Fruit fly (Drosophila melanogaster) whole organism, adult: Measurements from ENCODE around the gene Mhc.

Source experiments
- CG11617 ChIP-seq: fragments of 200-800 bp; sonication (Bioruptor generic); optimal IDR thresholded peaks from 2 replicates; lab custom pipeline; 2017; ENCODE audit warnings: mild to moderate bottlenecking, missing biosample characterization, missing genetic modification reagents, missing genetic modification characterization
- CG12768 ChIP-seq: fragments of 200-800 bp; sonication (Bioruptor generic); optimal IDR thresholded peaks from 2 replicates; lab custom pipeline; 2017; ENCODE audit warnings: missing biosample characterization, missing genetic modification characterization, mild to moderate bottlenecking, moderate library complexity, missing genetic modification reagents
- CG14711 ChIP-seq: fragments of 200-800 bp; sonication (Bioruptor generic); optimal IDR thresholded peaks from 2 replicates; lab custom pipeline; 2018; ENCODE audit warnings: missing biosample characterization, mild to moderate bottlenecking, missing genetic modification characterization, moderate library complexity
- CG1620 ChIP-seq: fragments of 200-800 bp; sonication (Bioruptor generic); optimal IDR thresholded peaks from 2 replicates; lab custom pipeline; 2016; ENCODE audit warnings: missing biosample characterization, missing genetic modification characterization
- CG33017 ChIP-seq: fragments of 200-800 bp; sonication (Bioruptor generic); optimal IDR thresholded peaks from 2 replicates; lab custom pipeline; 2018; ENCODE audit warnings: missing biosample characterization, mild to moderate bottlenecking, missing genetic modification characterization, moderate library complexity
- CG5204 ChIP-seq: fragments of 200-800 bp; sonication (Bioruptor generic); optimal IDR thresholded peaks from 2 replicates; lab custom pipeline; 2016; ENCODE audit warnings: missing biosample characterization, missing genetic modification characterization
- CG7045 ChIP-seq: fragments of 200-800 bp; sonication (Bioruptor generic); optimal IDR thresholded peaks from 2 replicates; lab custom pipeline; 2017; ENCODE audit warnings: missing biosample characterization, mild to moderate bottlenecking, missing genetic modification characterization
- CG7101 ChIP-seq: fragments of 200-800 bp; sonication (Bioruptor generic); optimal IDR thresholded peaks from 2 replicates; lab custom pipeline; 2018; ENCODE audit warnings: missing biosample characterization, mild to moderate bottlenecking, missing genetic modification characterization, moderate library complexity
- Clk ChIP-seq: fragments of 200-800 bp; sonication (Bioruptor generic); optimal IDR thresholded peaks from 2 replicates; lab custom pipeline; 2017; ENCODE audit warnings: missing biosample characterization, missing genetic modification characterization
- Crg-1 ChIP-seq: fragments of 200-800 bp; sonication (Bioruptor generic); optimal IDR thresholded peaks from 2 replicates; lab custom pipeline; 2016; ENCODE audit warnings: missing biosample characterization, missing genetic modification characterization
- Hr96 ChIP-seq: fragments of 200-800 bp; sonication (Bioruptor generic); optimal IDR thresholded peaks from 2 replicates; lab custom pipeline; 2016; ENCODE audit warnings: missing biosample characterization, missing genetic modification characterization
- Mnt ChIP-seq: fragments of 200-800 bp; sonication (Bioruptor generic); optimal IDR thresholded peaks from 2 replicates; lab custom pipeline; 2016; ENCODE audit warnings: missing biosample characterization, mild to moderate bottlenecking, missing genetic modification characterization
- bab1 ChIP-seq: fragments of 200-800 bp; sonication (Bioruptor generic); optimal IDR thresholded peaks from 3 replicates; lab custom pipeline; 2019; ENCODE audit warnings: missing biosample characterization, mild to moderate bottlenecking, missing genetic modification characterization, moderate library complexity
- cic ChIP-seq: fragments of 200-800 bp; sonication (Bioruptor generic); optimal IDR thresholded peaks from 2 replicates; lab custom pipeline; 2017; ENCODE audit warnings: missing biosample characterization, mild to moderate bottlenecking, missing genetic modification characterization, moderate library complexity
- cnc ChIP-seq, 2 experiments: fragments of >200 bp; optimal IDR thresholded peaks; 2 replicates each; lab custom pipeline; 2017
- kay ChIP-seq: fragments of 200-800 bp; sonication (Bioruptor generic); peaks from one replicate; lab custom pipeline; 2016; ENCODE audit warnings: missing biosample characterization, missing genetic modification characterization, borderline replicate concordance
- ovo ChIP-seq: fragments of 200-800 bp; sonication (Bioruptor generic); optimal IDR thresholded peaks from 2 replicates; lab custom pipeline; 2016; ENCODE audit warnings: missing biosample characterization, missing genetic modification characterization
- pad ChIP-seq: fragments of 200-800 bp; sonication (Bioruptor generic); optimal IDR thresholded peaks from 3 replicates; lab custom pipeline; 2017; ENCODE audit warnings: missing biosample characterization, missing genetic modification characterization, mild to moderate bottlenecking, moderate library complexity, missing genetic modification reagents
- tj ChIP-seq: fragments of 200-800 bp; sonication (Bioruptor generic); optimal IDR thresholded peaks from 3 replicates; lab custom pipeline; 2017; ENCODE audit warnings: missing biosample characterization, mild to moderate bottlenecking, missing genetic modification characterization, moderate library complexity
- toe ChIP-seq: fragments of 200-800 bp; sonication (Bioruptor generic); optimal IDR thresholded peaks from 2 replicates; lab custom pipeline; 2016; ENCODE audit warnings: missing biosample characterization, missing genetic modification characterization

The Mhc gene

DNA sequence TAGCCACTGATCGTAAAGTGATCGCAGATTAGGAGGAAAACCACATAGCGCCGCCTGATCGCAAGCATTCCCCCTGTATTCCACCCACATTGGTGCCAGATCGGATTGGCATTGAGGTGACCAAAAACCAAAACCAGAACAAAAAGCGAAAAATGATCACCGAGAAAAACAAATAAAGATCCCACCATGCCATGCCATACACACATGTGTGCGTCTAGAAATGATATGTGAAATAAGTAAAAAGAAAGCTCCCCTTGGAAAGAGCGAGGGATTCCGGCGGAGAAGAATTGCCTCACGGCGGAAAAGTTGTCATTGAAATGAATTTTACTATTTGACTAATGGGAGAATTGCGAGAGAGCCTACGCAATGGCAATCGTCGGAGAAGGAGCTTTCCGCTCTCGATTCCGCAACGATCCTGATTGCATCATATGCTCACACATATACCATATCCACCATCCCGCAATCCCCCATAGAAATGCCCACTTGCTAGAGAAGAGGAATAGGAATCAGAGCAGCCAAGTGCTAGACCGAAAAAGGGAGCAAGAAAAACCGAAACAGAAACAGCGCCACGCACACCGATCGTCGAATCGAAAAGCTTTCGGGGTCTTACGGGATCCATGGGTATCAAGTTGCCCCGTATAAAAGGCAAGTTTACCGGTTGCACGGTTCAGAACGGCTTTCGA lies at the start of gene Mhc:
TSS of gene Mhc (plus strand) at position 497 of the 683 bp plus-strand sequence.
- TF ChIP-seq Clk (no peak), cnc (optimal IDR thresholded peaks at IDR 0.05; lab: Kevin White, UChicago) (no peak), pad (GFP tag; lab: Kevin White, UChicago) (no peak), CG12768 (no peak), cic (GFP tag; lab: Kevin White, UChicago) (no peak), tj (no peak), bab1 (GFP tag; lab: Kevin White, UChicago) (no peak), Mnt (GFP tag; lab: Kevin White, UChicago) (no peak), CG1620 (GFP tag; lab: Kevin White, UChicago) (no peak), CG7101 (tag; lab: Kevin White, UChicago) (no peak), ovo (GFP tag; lab: Kevin White, UChicago) (no peak), CG7045 (GFP tag; lab: Kevin White, UChicago) (no peak), CG14711 (tag; lab: Kevin White, UChicago) (no peak), kay (no peak), toe (no peak), CG11617 (no peak), Hr96 (no peak), CG5204 (GFP tag; lab: Kevin White, UChicago) (no peak)

DNA sequence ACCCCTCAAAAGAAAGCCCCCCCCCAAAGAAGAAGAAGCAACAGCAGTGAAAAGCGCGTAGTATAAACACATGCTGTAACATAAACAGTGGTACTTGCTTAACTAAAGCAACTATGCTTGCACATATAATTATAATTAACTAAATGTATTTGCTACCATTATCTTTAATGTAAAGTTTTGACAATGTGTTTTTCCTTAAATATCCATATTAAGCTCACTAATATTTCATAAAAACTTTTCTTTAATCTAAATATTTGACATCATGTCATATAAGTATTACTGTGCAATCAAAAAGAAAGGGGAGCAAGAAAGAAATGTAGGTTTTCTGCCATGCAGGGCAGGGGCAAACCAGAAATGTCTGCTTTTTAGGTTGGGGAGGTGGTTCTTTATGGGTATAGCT lies 49.6 kb upstream of the Mhc start:
- TF ChIP-seq CG12768: no peak
- no peak for TF ChIP-seq ovo (GFP tag; lab: Kevin White, UChicago)
- no peak for TF ChIP-seq kay
- TF ChIP-seq CG7045 (GFP tag; lab: Kevin White, UChicago): no peak
- no peak for TF ChIP-seq Hr96
- no peak for TF ChIP-seq Crg-1 (GFP tag; lab: Kevin White, UChicago)
- TF ChIP-seq tj: no peak
- TF ChIP-seq pad (GFP tag; lab: Kevin White, UChicago): peak; percentile 9
- no peak for TF ChIP-seq CG5204 (GFP tag; lab: Kevin White, UChicago)
- no peak for TF ChIP-seq CG11617
- TF ChIP-seq CG1620 (GFP tag; lab: Kevin White, UChicago): no peak
- peak; percentile 32 for TF ChIP-seq CG14711 (tag; lab: Kevin White, UChicago)
- no peak for TF ChIP-seq cnc (optimal IDR thresholded peaks at IDR 0.05; lab: Kevin White, UChicago)
- no peak for TF ChIP-seq cic (GFP tag; lab: Kevin White, UChicago)
- no peak for TF ChIP-seq Mnt (GFP tag; lab: Kevin White, UChicago)
- TF ChIP-seq CG7101 (tag; lab: Kevin White, UChicago): no peak
- no peak for TF ChIP-seq Clk

DNA sequence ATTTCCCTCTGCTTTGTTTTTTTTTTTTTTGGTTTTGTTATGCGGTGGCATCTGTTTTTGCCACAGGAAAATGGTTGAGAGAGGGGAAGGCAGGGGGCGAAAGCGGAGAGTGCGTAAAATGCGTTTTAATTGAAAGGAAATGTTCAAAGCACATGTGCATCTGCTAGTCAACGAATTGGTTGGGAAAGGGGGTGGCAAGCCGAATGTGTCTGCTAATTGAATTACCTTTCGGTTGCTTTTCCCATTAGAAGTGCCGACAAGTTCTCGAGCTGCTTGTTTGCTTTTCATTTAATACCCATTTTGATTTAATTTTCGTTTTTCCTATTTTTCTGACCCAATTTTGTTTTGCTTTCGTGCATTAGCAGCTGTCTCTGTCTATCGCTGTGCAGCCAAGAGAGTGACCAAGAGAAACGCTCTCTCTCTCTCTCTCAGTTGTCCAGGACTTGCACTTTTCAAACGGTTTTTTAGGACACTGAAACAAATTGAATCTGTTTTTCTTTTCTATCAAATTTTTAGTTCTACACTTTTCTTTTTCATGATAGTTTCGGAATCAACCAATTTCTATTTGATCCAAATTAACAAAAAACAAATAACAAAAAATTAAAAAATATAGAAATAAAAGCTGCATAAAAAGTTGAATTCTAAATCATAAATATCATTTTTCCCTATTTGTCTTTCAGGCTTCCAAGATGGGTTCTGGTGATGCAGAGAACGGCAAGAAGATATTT lies 47.8 kb upstream of the Mhc start:
- TF ChIP-seq bab1 (GFP tag; lab: Kevin White, UChicago) (no peak), CG5204 (GFP tag; lab: Kevin White, UChicago) (no peak), pad (GFP tag; lab: Kevin White, UChicago) (no peak), CG14711 (tag; lab: Kevin White, UChicago) (no peak), cnc (optimal IDR thresholded peaks at IDR 0.05; lab: Kevin White, UChicago) (no peak), CG11617 (no peak), CG7045 (GFP tag; lab: Kevin White, UChicago) (no peak), cic (GFP tag; lab: Kevin White, UChicago) (no peak), CG33017 (tag; lab: Kevin White, UChicago) (no peak), Clk (no peak), CG1620 (GFP tag; lab: Kevin White, UChicago) (no peak), toe (no peak), Mnt (GFP tag; lab: Kevin White, UChicago) (no peak), Crg-1 (GFP tag; lab: Kevin White, UChicago) (no peak), tj (no peak), CG12768 (no peak), Hr96 (no peak), CG7101 (tag; lab: Kevin White, UChicago) (no peak)

DNA sequence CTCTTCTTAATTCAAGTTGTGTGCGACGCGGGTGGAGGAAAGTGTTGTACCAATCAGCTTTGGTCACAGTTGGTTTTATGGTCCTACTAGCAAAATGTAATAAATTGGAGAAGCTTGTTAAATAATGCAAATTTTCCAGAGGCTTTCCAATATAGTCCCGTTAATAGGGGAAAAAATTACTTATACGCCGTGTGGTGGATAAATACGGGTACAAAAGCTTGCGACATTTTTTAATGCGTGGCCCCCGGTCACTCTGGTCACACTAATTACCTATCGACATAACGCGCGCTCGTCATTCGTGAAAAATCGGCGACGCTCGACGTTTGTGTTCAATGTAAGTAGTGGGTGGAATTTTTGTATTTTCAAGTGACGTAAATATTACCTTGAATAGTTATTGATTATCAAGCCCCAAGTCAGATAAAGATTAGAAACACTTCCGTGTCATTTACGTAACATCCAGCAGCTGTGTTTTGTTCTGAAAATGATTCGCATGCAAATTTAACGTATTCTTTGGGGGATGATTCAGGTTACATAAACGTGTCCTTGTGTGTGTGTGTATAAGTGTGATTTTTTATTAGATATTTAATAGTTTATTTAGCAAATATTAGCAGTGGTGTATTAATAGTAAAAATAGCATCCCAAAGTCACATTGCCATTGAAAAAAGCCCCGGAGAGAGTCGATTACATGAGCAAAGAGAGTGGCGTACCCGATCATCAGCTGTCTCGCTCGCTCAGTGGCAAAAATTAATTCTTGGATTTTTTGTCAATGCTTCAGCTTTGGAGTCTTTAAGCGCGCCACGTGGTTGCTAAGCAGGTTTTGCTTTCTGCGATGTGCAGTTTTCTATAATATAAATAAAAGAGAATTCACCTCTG lies 46.5 kb upstream of the Mhc start, which contains the start of gene Cyt-c-p:
TSS of gene Cyt-c-p (plus strand) at position 290 of the 873 bp plus-strand sequence.
- no peak for TF ChIP-seq CG12768
- peak; percentile 52 for TF ChIP-seq tj
- peak; percentile 27 for TF ChIP-seq CG33017 (tag; lab: Kevin White, UChicago)
- peak; percentile 18 for TF ChIP-seq ovo (GFP tag; lab: Kevin White, UChicago)
- TF ChIP-seq CG14711 (tag; lab: Kevin White, UChicago): peak; percentile 0
- peak; percentile 43 for TF ChIP-seq Mnt (GFP tag; lab: Kevin White, UChicago)
- TF ChIP-seq pad (GFP tag; lab: Kevin White, UChicago): peak; percentile 86
- TF ChIP-seq CG1620 (GFP tag; lab: Kevin White, UChicago): peak; percentile 47
- TF ChIP-seq cnc (optimal IDR thresholded peaks at IDR 0.05; lab: Kevin White, UChicago): no peak
- peak; percentile 69 for TF ChIP-seq kay
- TF ChIP-seq CG7101 (tag; lab: Kevin White, UChicago): peak; percentile 54
- peak; percentile 73 for TF ChIP-seq cic (GFP tag; lab: Kevin White, UChicago)
- TF ChIP-seq Clk: no peak
- TF ChIP-seq CG5204 (GFP tag; lab: Kevin White, UChicago): no peak
- TF ChIP-seq toe: no peak
- peak; percentile 25 for TF ChIP-seq Hr96
- TF ChIP-seq Crg-1 (GFP tag; lab: Kevin White, UChicago): peak; percentile 6
- peak; percentile 69 for TF ChIP-seq bab1 (GFP tag; lab: Kevin White, UChicago)
- TF ChIP-seq CG11617: peak; percentile 58
